Worm (Caenorhabditis elegans) whole organism, L1 larva: ENCODE measurements around the gene pst-2.

ENCODE experiments used
- ceh-90 ChIP-seq: sonication (generic microtip); optimal IDR thresholded peaks from 2 replicates; lab custom pipeline; 2016; ENCODE audit warnings: missing genetic modification characterization, missing compliant biosample characterization
- elt-2 ChIP-seq: sonication (generic microtip); optimal IDR thresholded peaks from 2 replicates; lab custom pipeline; 2016; ENCODE audit warnings: missing genetic modification characterization, mild to moderate bottlenecking, inconsistent platforms, missing compliant biosample characterization, missing genetic modification reagents
- fkh-10 ChIP-seq: sonication (generic microtip); optimal IDR thresholded peaks from 2 replicates; lab custom pipeline; 2017; ENCODE audit warnings: missing biosample characterization, missing genetic modification reagents, missing genetic modification characterization
- lin-13 ChIP-seq: fragments of 150-350 bp; optimal IDR thresholded peaks from 2 replicates; lab custom pipeline; 2014; ENCODE audit warnings: missing biosample characterization, missing genetic modification reagents, missing genetic modification characterization
- nhr-28 ChIP-seq: fragments of 150-350 bp; optimal IDR thresholded peaks from 2 replicates; lab custom pipeline; 2014; ENCODE audit warnings: missing biosample characterization, missing genetic modification characterization
- nhr-76 ChIP-seq: sonication (generic microtip); optimal IDR thresholded peaks from 2 replicates; lab custom pipeline; 2017; ENCODE audit warnings: missing biosample characterization, missing genetic modification characterization
- pax-3 ChIP-seq: fragments of 200-800 bp; sonication (Bioruptor generic); optimal IDR thresholded peaks from 2 replicates; lab custom pipeline; 2018; ENCODE audit warnings: mild to moderate bottlenecking, missing genetic modification characterization, moderate library complexity, missing compliant biosample characterization
- skn-1 ChIP-seq: fragments of 150-350 bp; optimal IDR thresholded peaks from 2 replicates; lab custom pipeline; 2014; ENCODE audit warnings: missing biosample characterization, missing genetic modification characterization

- no peak for TF ChIP-seq nhr-28 (tag; lab: Kevin White, UChicago)
- TF ChIP-seq pax-3 (tag; lab: Kevin White, UChicago), result no peak
- no peak for TF ChIP-seq fkh-10 (GFP tag; lab: Kevin White, UChicago)
- TF ChIP-seq ceh-90 (tag; lab: Kevin White, UChicago), result no peak
- no peak for TF ChIP-seq elt-2 (tag; lab: Kevin White, UChicago)
- no peak for TF ChIP-seq skn-1 (tag; lab: Kevin White, UChicago)
- TF ChIP-seq nhr-76 (tag; lab: Kevin White, UChicago), result no peak
- TF ChIP-seq lin-13 (GFP tag; lab: Kevin White, UChicago), result no peak
These were observed 19.3 kb upstream of the pst-2 start, which contains the start of gene F54E7.6 for ce11 chrIII:5660976-5661375.
